Fruit fly (Drosophila melanogaster): ENCODE measurements around the gene CG10748.
A peak's percentile ranks its signal among the peaks of the same experiment; 100 is the strongest.

The CG10748 gene

dm6 chr3L:13015195-13015822 lies 43.1 kb upstream of the CG10748 start, which contains the start of gene MICAL-like (continued):
- TF ChIP-seq ara (GFP tag; IDR thresholded peaks at IDR 0.05) = no peak
- no peak for TF ChIP-seq klu (GFP tag; IDR thresholded peaks at IDR 0.05)
- peak; percentile 21 for TF ChIP-seq CG13624 (GFP tag; optimal IDR thresholded peaks at IDR 0.05)
- no peak for TF ChIP-seq exex (tag; optimal IDR thresholded peaks at IDR 0.05)
- TF ChIP-seq CrebB (tag; optimal IDR thresholded peaks at IDR 0.05) = no peak
- no peak for TF ChIP-seq tx (GFP tag; optimal IDR thresholded peaks at IDR 0.05)
- no peak for TF ChIP-seq CG30431 (GFP tag; optimal IDR thresholded peaks at IDR 0.05)
- TF ChIP-seq dmrt11E (tag; optimal IDR thresholded peaks at IDR 0.05) = no peak
- peak; percentile 36; the same call in 1 of the 2 replicates for TF ChIP-seq ato (GFP tag; IDR thresholded peaks at IDR 0.05; ENCODE audit: partially characterized antibody)
- no peak for TF ChIP-seq az2 (GFP tag; optimal IDR thresholded peaks at IDR 0.05)
- no peak for TF ChIP-seq h (optimal IDR thresholded peaks at IDR 0.05)
- TF ChIP-seq slp2 (GFP tag; optimal IDR thresholded peaks at IDR 0.05) = no peak
- no peak for TF ChIP-seq Mes4 (GFP tag; optimal IDR thresholded peaks at IDR 0.05)
- peak; percentile 75 for TF ChIP-seq BEAF-32 (GFP tag; optimal IDR thresholded peaks at IDR 0.05)
- TF ChIP-seq odd (GFP tag; optimal IDR thresholded peaks at IDR 0.05) = no peak
- no peak for TF ChIP-seq nau (GFP tag; optimal IDR thresholded peaks at IDR 0.05)
- TF ChIP-seq Blimp-1 (GFP tag; optimal IDR thresholded peaks at IDR 0.05) = no peak
- no peak for TF ChIP-seq CG14050 (GFP tag; IDR thresholded peaks at IDR 0.05)
- TF ChIP-seq HLHmδ (GFP tag; optimal IDR thresholded peaks at IDR 0.05) = no peak
- peak; percentile 61 for TF ChIP-seq ssp (GFP tag; IDR thresholded peaks at IDR 0.05)
- TF ChIP-seq Dip3 (GFP tag; optimal IDR thresholded peaks at IDR 0.05) = no peak
- TF ChIP-seq CG8359 (GFP tag; optimal IDR thresholded peaks at IDR 0.05; ENCODE audit: borderline replicate concordance) = no peak
- TF ChIP-seq CG8388 (GFP tag; optimal IDR thresholded peaks at IDR 0.05) = no peak
- TF ChIP-seq crol (GFP tag; IDR thresholded peaks at IDR 0.05) = no peak
- TF ChIP-seq Xrp1 (GFP tag; IDR thresholded peaks at IDR 0.05) = peak; percentile 6; the same call in 1 of the 2 replicates
- peak; percentile 17 for TF ChIP-seq Bteb2 (GFP tag; optimal IDR thresholded peaks at IDR 0.05)
- no peak for TF ChIP-seq disco-r (GFP tag; optimal IDR thresholded peaks at IDR 0.05)
- no peak for TF ChIP-seq CG3163 (GFP tag; optimal IDR thresholded peaks at IDR 0.05)
- no peak; the same call in 2 of the 3 replicates for TF ChIP-seq tgo (GFP tag; IDR thresholded peaks at IDR 0.05)
- TF ChIP-seq Hr51 (GFP tag; optimal IDR thresholded peaks at IDR 0.05) = no peak
- TF ChIP-seq CG3847 (GFP tag; IDR thresholded peaks at IDR 0.05) = no peak; the same call in 1 of the 2 replicates
- no peak for TF ChIP-seq cas (GFP tag; IDR thresholded peaks at IDR 0.05)
- TF ChIP-seq slbo (GFP tag; IDR thresholded peaks at IDR 0.05) = peak; percentile 62
- TF ChIP-seq B-H2 (GFP tag; optimal IDR thresholded peaks at IDR 0.05) = no peak
- no peak for TF ChIP-seq rib (GFP tag; IDR thresholded peaks at IDR 0.05)
- TF ChIP-seq H2.0 (GFP tag; IDR thresholded peaks at IDR 0.05) = peak; percentile 13; the same call in 1 of the 2 replicates
- TF ChIP-seq CG1602 (GFP tag; optimal IDR thresholded peaks at IDR 0.05) = no peak
- TF ChIP-seq CG4820 (GFP tag; optimal IDR thresholded peaks at IDR 0.05) = no peak
- peak; percentile 42 for TF ChIP-seq CG17802 (tag; optimal IDR thresholded peaks at IDR 0.05)
- TF ChIP-seq CG7372 (GFP tag; IDR thresholded peaks at IDR 0.05) = no peak; the same call in 1 of the 2 replicates
- peak; percentile 40 for TF ChIP-seq ranshi (GFP tag; IDR thresholded peaks at IDR 0.05)
- peak; percentile 49 for TF ChIP-seq Ada2b (GFP tag; IDR thresholded peaks at IDR 0.05)
- no peak for TF ChIP-seq BtbVII (GFP tag; optimal IDR thresholded peaks at IDR 0.05)
- TF ChIP-seq CG33557 (GFP tag; optimal IDR thresholded peaks at IDR 0.05) = no peak
- peak; percentile 10 for TF ChIP-seq Camta (GFP tag; optimal IDR thresholded peaks at IDR 0.05)
- TF ChIP-seq prd (optimal IDR thresholded peaks at IDR 0.05) = no peak
- TF ChIP-seq prd (GFP tag; IDR thresholded peaks at IDR 0.05) = peak; percentile 51; the same call in 1 of the 3 replicates
- TF ChIP-seq CG6654 (GFP tag; optimal IDR thresholded peaks at IDR 0.05) = no peak
- no peak for TF ChIP-seq CG8089 (GFP tag; optimal IDR thresholded peaks at IDR 0.05)
- TF ChIP-seq Deaf1 (tag; optimal IDR thresholded peaks at IDR 0.05) = no peak
- TF ChIP-seq CG17912 (GFP tag; optimal IDR thresholded peaks at IDR 0.05) = no peak

All from whole organism, embryonic.